Fruit fly (Drosophila melanogaster): ENCODE results near the gene Usp14.

- TF ChIP-seq Hr39 (GFP tag; optimal IDR thresholded peaks at IDR 0.05), result no peak
- TF ChIP-seq CG3032 (tag; optimal IDR thresholded peaks at IDR 0.05), result peak; percentile 16
- TF ChIP-seq Blimp-1 (GFP tag; optimal IDR thresholded peaks at IDR 0.05), result no peak
- no peak for TF ChIP-seq CG16779 (tag; optimal IDR thresholded peaks at IDR 0.05)
- TF ChIP-seq Eip78C (GFP tag), result no peak
- TF ChIP-seq Eip93F (GFP tag; optimal IDR thresholded peaks at IDR 0.05), result no peak
Measured at dm6 chr2L:10362408-10363067, 48.3 kb upstream of the Usp14 start, which contains the start of the genes Cand1 and pim.

All from whole organism, prepupa.